Worm (Caenorhabditis elegans) whole organism, L2 larva: ENCODE results near the gene mlk-1.

ENCODE experiments used
- C34F6.9 ChIP-seq: fragments of 150-350 bp; optimal IDR thresholded peaks from 2 replicates; lab custom pipeline; 2014; ENCODE audit warnings: missing biosample characterization, missing genetic modification characterization
- F13H6.1 ChIP-seq: sonication (generic microtip); optimal IDR thresholded peaks from 2 replicates; lab custom pipeline; 2016; ENCODE audit warnings: missing genetic modification characterization, missing compliant biosample characterization
- Y55F3AM.14 ChIP-seq: fragments of 200-800 bp; sonication (Bioruptor generic); optimal IDR thresholded peaks from 2 replicates; lab custom pipeline; 2018; ENCODE audit warnings: mild to moderate bottlenecking, missing genetic modification characterization, missing compliant biosample characterization
- alr-1 ChIP-seq: fragments of 150-350 bp; optimal IDR thresholded peaks from 2 replicates; lab custom pipeline; 2014; ENCODE audit warnings: missing biosample characterization, missing genetic modification characterization
- aly-2 ChIP-seq: fragments of 150-350 bp; optimal IDR thresholded peaks from 2 replicates; lab custom pipeline; 2014; ENCODE audit warnings: missing biosample characterization, missing genetic modification characterization
- ama-1 ChIP-seq: fragments of 150-350 bp; optimal IDR thresholded peaks from 2 replicates; lab custom pipeline; 2018; ENCODE audit warnings: inconsistent platforms
- blmp-1 ChIP-seq: sonication (generic microtip); optimal IDR thresholded peaks from 2 replicates; lab custom pipeline; 2017; ENCODE audit warnings: missing genetic modification characterization, mild to moderate bottlenecking, missing compliant biosample characterization, antibody characterized with exemption, moderate library complexity; ENCODE audit not compliant: insufficient read depth
- ceh-16 ChIP-seq: fragments of 150-350 bp; optimal IDR thresholded peaks from 2 replicates; lab custom pipeline; 2014; ENCODE audit warnings: missing biosample characterization, missing genetic modification characterization
- ceh-82 ChIP-seq: fragments of 150-350 bp; optimal IDR thresholded peaks from 2 replicates; lab custom pipeline; 2014; ENCODE audit warnings: missing biosample characterization, missing genetic modification characterization
- crh-2 ChIP-seq: sonication (generic microtip); optimal IDR thresholded peaks from 2 replicates; lab custom pipeline; 2017; ENCODE audit warnings: missing biosample characterization, missing genetic modification characterization
- dmd-4 ChIP-seq: sonication (generic microtip); optimal IDR thresholded peaks from 2 replicates; lab custom pipeline; 2017; ENCODE audit warnings: missing biosample characterization, missing genetic modification characterization
- egl-27 ChIP-seq: sonication (generic microtip); optimal IDR thresholded peaks from 3 replicates; lab custom pipeline; 2017; ENCODE audit warnings: missing biosample characterization, missing genetic modification reagents, missing genetic modification characterization
- elt-1 ChIP-seq: fragments of 150-350 bp; optimal IDR thresholded peaks from 2 replicates; lab custom pipeline; 2014; ENCODE audit warnings: missing biosample characterization, missing genetic modification characterization
- elt-3 ChIP-seq: sonication (generic microtip); optimal IDR thresholded peaks from 2 replicates; lab custom pipeline; 2017; ENCODE audit warnings: missing biosample characterization, missing genetic modification characterization
- fos-1 ChIP-seq: fragments of 150-350 bp; optimal IDR thresholded peaks from 2 replicates; lab custom pipeline; 2014; ENCODE audit warnings: missing biosample characterization, missing genetic modification characterization
- gmeb-1 ChIP-seq: fragments of 150-350 bp; optimal IDR thresholded peaks from 2 replicates; lab custom pipeline; 2014; ENCODE audit warnings: missing biosample characterization, missing genetic modification characterization
- lin-11 ChIP-seq: fragments of 150-350 bp; sonication (generic microtip); optimal IDR thresholded peaks from 2 replicates; lab custom pipeline; 2014; ENCODE audit warnings: missing biosample characterization, missing genetic modification characterization, inconsistent platforms, mixed read lengths
- lin-13 ChIP-seq: fragments of 150-350 bp; optimal IDR thresholded peaks from 2 replicates; lab custom pipeline; 2014; ENCODE audit warnings: missing biosample characterization, missing genetic modification reagents, missing genetic modification characterization
- lin-39 ChIP-seq: fragments of 150-350 bp; optimal IDR thresholded peaks from 2 replicates; lab custom pipeline; 2014; ENCODE audit warnings: missing biosample characterization, missing genetic modification reagents, missing genetic modification characterization
- lsy-2 ChIP-seq, 2 experiments: fragments of 150-350 bp in 1 of 2; sonication (generic microtip) in 1 of 2; optimal IDR thresholded peaks; 2 replicates each; lab custom pipeline; 2014 to 2017; ENCODE audit warnings: missing biosample characterization in 2 of 2, missing genetic modification characterization in 2 of 2
- mab-5 ChIP-seq: fragments of 150-350 bp; optimal IDR thresholded peaks from 2 replicates; lab custom pipeline; 2014; ENCODE audit warnings: missing biosample characterization, missing genetic modification characterization
- mbf-1 ChIP-seq: sonication (generic microtip); optimal IDR thresholded peaks from 2 replicates; lab custom pipeline; 2017; ENCODE audit warnings: missing biosample characterization, missing genetic modification characterization
- mdl-1 ChIP-seq, 2 experiments: fragments of 150-350 bp in 1 of 2; sonication (generic microtip) in 1 of 2; optimal IDR thresholded peaks; 2 replicates each; lab custom pipeline; 2017; ENCODE audit warnings: missing biosample characterization in 2 of 2, missing genetic modification characterization in 2 of 2
- nhr-10 ChIP-seq: sonication (generic microtip); optimal IDR thresholded peaks from 2 replicates; lab custom pipeline; 2017; ENCODE audit warnings: missing biosample characterization, missing genetic modification characterization
- nhr-11 ChIP-seq: fragments of 150-350 bp; optimal IDR thresholded peaks from 2 replicates; lab custom pipeline; 2014; ENCODE audit warnings: missing biosample characterization, missing genetic modification characterization
- nhr-12 ChIP-seq: fragments of 150-350 bp; optimal IDR thresholded peaks from 2 replicates; lab custom pipeline; 2014; ENCODE audit warnings: missing biosample characterization, missing genetic modification characterization
- nhr-129 ChIP-seq: fragments of 150-350 bp; optimal IDR thresholded peaks from 2 replicates; lab custom pipeline; 2014; ENCODE audit warnings: missing biosample characterization, missing genetic modification characterization
- nhr-21 ChIP-seq: fragments of 150-350 bp; optimal IDR thresholded peaks from 2 replicates; lab custom pipeline; 2014; ENCODE audit warnings: missing biosample characterization, missing genetic modification characterization
- nhr-23 ChIP-seq: fragments of 150-350 bp; optimal IDR thresholded peaks from 2 replicates; lab custom pipeline; 2014; ENCODE audit warnings: missing biosample characterization, missing genetic modification reagents, missing genetic modification characterization
- nhr-237 ChIP-seq: fragments of 150-350 bp; optimal IDR thresholded peaks from 2 replicates; lab custom pipeline; 2014; ENCODE audit warnings: missing biosample characterization, missing genetic modification characterization
- nhr-25 ChIP-seq: fragments of 150-350 bp; sonication (generic microtip); optimal IDR thresholded peaks from 3 replicates; lab custom pipeline; 2014; ENCODE audit warnings: missing biosample characterization, missing genetic modification characterization
- nhr-6 ChIP-seq: fragments of 150-350 bp; optimal IDR thresholded peaks from 2 replicates; lab custom pipeline; 2014; ENCODE audit warnings: missing biosample characterization, missing genetic modification characterization
- nhr-77 ChIP-seq: fragments of 150-350 bp; optimal IDR thresholded peaks from 2 replicates; lab custom pipeline; 2014; ENCODE audit warnings: missing biosample characterization, missing genetic modification characterization
- peb-1 ChIP-seq: fragments of 150-350 bp; optimal IDR thresholded peaks from 2 replicates; lab custom pipeline; 2014; ENCODE audit warnings: missing biosample characterization, missing genetic modification characterization
- sem-4 ChIP-seq: fragments of 150-350 bp; optimal IDR thresholded peaks from 2 replicates; lab custom pipeline; 2014; ENCODE audit warnings: missing biosample characterization, missing genetic modification reagents, missing genetic modification characterization
- skn-1 ChIP-seq: sonication (generic microtip); optimal IDR thresholded peaks from 2 replicates; lab custom pipeline; 2017; ENCODE audit warnings: missing biosample characterization, missing genetic modification characterization
- sma-3 ChIP-seq: sonication (generic microtip); optimal IDR thresholded peaks from 2 replicates; lab custom pipeline; 2016; ENCODE audit warnings: missing genetic modification reagents, missing genetic modification characterization, missing compliant biosample characterization
- sma-9 ChIP-seq, 2 experiments: fragments of 150-350 bp in 1 of 2; sonication (generic microtip) in 1 of 2; optimal IDR thresholded peaks; 2 replicates each; lab custom pipeline; 2014 to 2016; ENCODE audit warnings: missing genetic modification characterization in 2 of 2, mild to moderate bottlenecking in 1 of 2, missing biosample characterization in 1 of 2, missing compliant biosample characterization in 1 of 2, missing genetic modification reagents in 1 of 2, moderate library complexity in 1 of 2
- snpc-4 ChIP-seq: fragments of 150-350 bp; optimal IDR thresholded peaks from 2 replicates; lab custom pipeline; 2014; ENCODE audit warnings: missing biosample characterization, missing genetic modification characterization
- unc-39 ChIP-seq: fragments of 150-350 bp; optimal IDR thresholded peaks from 2 replicates; lab custom pipeline; 2014; ENCODE audit warnings: missing biosample characterization, missing genetic modification characterization
- unc-55 ChIP-seq: fragments of 150-350 bp; sonication (generic microtip); optimal IDR thresholded peaks from 3 replicates; lab custom pipeline; 2014; ENCODE audit warnings: missing biosample characterization, missing genetic modification reagents, missing genetic modification characterization
- unc-62 ChIP-seq: fragments of 150-350 bp; optimal IDR thresholded peaks from 2 replicates; lab custom pipeline; 2014; ENCODE audit warnings: missing biosample characterization, missing genetic modification reagents, missing genetic modification characterization
- zag-1 ChIP-seq: fragments of 150-350 bp; optimal IDR thresholded peaks from 2 replicates; lab custom pipeline; 2014; ENCODE audit warnings: missing biosample characterization, missing genetic modification characterization
- ztf-1 ChIP-seq: fragments of 200-800 bp; sonication (Bioruptor generic); conservative IDR thresholded peaks from 2 replicates; pipeline ENCODE4 v1.3.6; 2022; ENCODE audit warnings: missing genetic modification characterization, missing compliant biosample characterization
- ztf-11 ChIP-seq: sonication (generic microtip); optimal IDR thresholded peaks from 2 replicates; lab custom pipeline; 2017; ENCODE audit warnings: missing biosample characterization, missing genetic modification characterization
- ztf-4 ChIP-seq: fragments of 150-350 bp; optimal IDR thresholded peaks from 2 replicates; lab custom pipeline; 2014; ENCODE audit warnings: missing biosample characterization, missing genetic modification characterization

The mlk-1 gene

ce11 chrV:5064761-5065421, at the start of gene mlk-1:
Gene mlk-1 (minus strand): TSS chrV:5064811.
- TF ChIP-seq nhr-77 (no peak), Y55F3AM.14 (peak; percentile 73), sem-4 (tag; lab: Kevin White, UChicago) (no peak), mab-5 (tag; lab: Kevin White, UChicago) (no peak), elt-3 (tag; lab: Kevin White, UChicago) (no peak), ceh-82 (tag; lab: Kevin White, UChicago) (no peak), nhr-23 (tag; lab: Kevin White, UChicago) (no peak), C34F6.9 (tag; lab: Kevin White, UChicago) (peak; percentile 82), elt-1 (tag; lab: Kevin White, UChicago) (no peak), ztf-1 (GFP tag; lab: Robert Waterston, UW) (no peak), unc-39 (tag; lab: Kevin White, UChicago) (no peak), snpc-4 (no peak), ama-1 (lab: Kevin White, UChicago) (peak; percentile 68), nhr-237 (tag; lab: Kevin White, UChicago) (no peak), unc-55 (GFP tag; lab: Kevin White, UChicago) (peak; percentile 88), blmp-1 (tag; lab: Kevin White, UChicago) (peak; percentile 77), nhr-10 (tag; lab: Kevin White, UChicago) (no peak), egl-27 (tag; lab: Kevin White, UChicago) (no peak), lin-13 (GFP tag; lab: Kevin White, UChicago) (peak; percentile 20), nhr-12 (no peak), nhr-21 (tag; lab: Kevin White, UChicago) (peak; percentile 46), ztf-11 (tag; lab: Kevin White, UChicago) (no peak), gmeb-1 (no peak), nhr-25 (tag; lab: Kevin White, UChicago) (peak; percentile 70), nhr-6 (tag; lab: Kevin White, UChicago) (peak; percentile 81), mdl-1 (tag; optimal IDR thresholded peaks at IDR 0.05; lab: Kevin White, UChicago) (peak; percentile 4 to 62), mbf-1 (tag; lab: Kevin White, UChicago) (no peak), F13H6.1 (peak; percentile 86), aly-2 (no peak), lsy-2 (tag; optimal IDR thresholded peaks at IDR 0.05; lab: Kevin White, UChicago) (peak; percentile 17 to 71), zag-1 (tag; lab: Kevin White, UChicago) (peak; percentile 40), crh-2 (tag; lab: Kevin White, UChicago) (peak; percentile 44), skn-1 (no peak), sma-9 (GFP tag; optimal IDR thresholded peaks at IDR 0.05; lab: Kevin White, UChicago) (peak; percentile 60), sma-9 (tag; optimal IDR thresholded peaks at IDR 0.05; lab: Kevin White, UChicago) (no peak), alr-1 (tag; lab: Kevin White, UChicago) (no peak), ztf-4 (tag; lab: Kevin White, UChicago) (no peak), lin-11 (peak; percentile 6), ceh-16 (no peak), dmd-4 (tag; lab: Kevin White, UChicago) (no peak), nhr-129 (peak; percentile 86), fos-1 (tag; lab: Kevin White, UChicago) (peak; percentile 43)

- TF ChIP-seq lin-11, result no peak
- no peak for TF ChIP-seq gmeb-1
- no peak for TF ChIP-seq nhr-23 (tag; lab: Kevin White, UChicago)
- TF ChIP-seq, all 48 proteins: peak for 0
Measured at ce11 chrV:5113654-5114053, 49.0 kb upstream of the mlk-1 start, which contains the start of gene C04F5.8. Gene C04F5.8 (minus strand): TSS chrV:5113754.

ce11 chrV:5110684-5111083, 46.1 kb upstream of the mlk-1 start, which contains the start of gene ugt-63:
Gene ugt-63 (minus strand): TSS chrV:5110772.
- TF ChIP-seq C34F6.9 (tag; lab: Kevin White, UChicago) (no peak), fos-1 (tag; lab: Kevin White, UChicago) (no peak), nhr-10 (tag; lab: Kevin White, UChicago) (no peak), nhr-25 (tag; lab: Kevin White, UChicago) (peak; percentile 29), nhr-21 (tag; lab: Kevin White, UChicago) (peak; percentile 18), unc-55 (GFP tag; lab: Kevin White, UChicago) (no peak), nhr-23 (tag; lab: Kevin White, UChicago) (no peak), dmd-4 (tag; lab: Kevin White, UChicago) (no peak), nhr-77 (no peak), elt-1 (tag; lab: Kevin White, UChicago) (no peak), skn-1 (no peak), mab-5 (tag; lab: Kevin White, UChicago) (peak; percentile 30), nhr-11 (no peak), lin-39 (tag; lab: Kevin White, UChicago) (no peak), zag-1 (tag; lab: Kevin White, UChicago) (no peak), unc-62 (GFP tag; lab: Kevin White, UChicago) (no peak), sma-3 (GFP tag; lab: Kevin White, UChicago) (no peak), F13H6.1 (no peak), sem-4 (tag; lab: Kevin White, UChicago) (no peak), Y55F3AM.14 (no peak), ceh-16 (no peak), ama-1 (lab: Kevin White, UChicago) (no peak), nhr-237 (tag; lab: Kevin White, UChicago) (no peak), peb-1 (no peak), sma-9 (GFP tag; optimal IDR thresholded peaks at IDR 0.05; lab: Kevin White, UChicago) (peak; percentile 69), sma-9 (tag; optimal IDR thresholded peaks at IDR 0.05; lab: Kevin White, UChicago) (no peak), alr-1 (tag; lab: Kevin White, UChicago) (no peak)
- TF ChIP-seq, all 48 proteins: peak for 4
